Worm (Caenorhabditis elegans) whole organism, L4 larva: Measurements from ENCODE around the gene F27E5.5.

Experiments used
- F10B5.3 ChIP-seq: sonication (generic microtip); optimal IDR thresholded peaks from 2 replicates; lab custom pipeline; 2016; ENCODE audit warnings: mild to moderate bottlenecking, missing genetic modification characterization, missing compliant biosample characterization
- F37D6.2 ChIP-seq: sonication (generic microtip); optimal IDR thresholded peaks from 2 replicates; lab custom pipeline; 2016; ENCODE audit warnings: mild to moderate bottlenecking, missing genetic modification characterization, missing compliant biosample characterization
- T20F7.1 ChIP-seq: fragments of 200-800 bp; sonication (Bioruptor generic); optimal IDR thresholded peaks from 2 replicates; lab custom pipeline; 2018; ENCODE audit warnings: mild to moderate bottlenecking, missing genetic modification characterization, missing compliant biosample characterization
- ceh-32 ChIP-seq: sonication (generic microtip); optimal IDR thresholded peaks from 2 replicates; lab custom pipeline; 2016; ENCODE audit warnings: mild to moderate bottlenecking, missing genetic modification characterization, missing compliant biosample characterization; ENCODE audit not compliant: poor library complexity
- ceh-44 ChIP-seq: fragments of 200-800 bp; sonication (Bioruptor generic); IDR thresholded peaks from 2 replicates; pipeline ENCODE4 v1.3.6; 2022; ENCODE audit warnings: missing genetic modification reagents, missing genetic modification characterization, missing compliant biosample characterization
- ceh-62 ChIP-seq: sonication (generic microtip); optimal IDR thresholded peaks from 2 replicates; lab custom pipeline; 2017; ENCODE audit warnings: missing biosample characterization, missing genetic modification characterization
- ceh-82 ChIP-seq: sonication (generic microtip); optimal IDR thresholded peaks from 2 replicates; lab custom pipeline; 2017; ENCODE audit warnings: missing biosample characterization, missing genetic modification characterization
- dmd-6 ChIP-seq: fragments of 200-800 bp; sonication (Bioruptor generic); IDR thresholded peaks from 2 replicates; pipeline ENCODE4 v1.3.6; 2022; ENCODE audit warnings: missing genetic modification reagents, missing genetic modification characterization, missing compliant biosample characterization
- duxl-1 ChIP-seq: sonication (generic microtip); optimal IDR thresholded peaks from 2 replicates; lab custom pipeline; 2016; ENCODE audit warnings: mild to moderate bottlenecking, missing genetic modification characterization, moderate library complexity, missing compliant biosample characterization; ENCODE audit not compliant: poor library complexity
- dve-1 ChIP-seq: sonication (generic microtip); optimal IDR thresholded peaks from 2 replicates; lab custom pipeline; 2017; ENCODE audit warnings: antibody characterized with exemption, mild to moderate bottlenecking, missing genetic modification characterization, missing compliant biosample characterization; ENCODE audit not compliant: insufficient read depth
- egl-27 ChIP-seq: sonication (generic microtip); optimal IDR thresholded peaks from 3 replicates; lab custom pipeline; 2017; ENCODE audit warnings: missing biosample characterization, missing genetic modification reagents, missing genetic modification characterization
- egl-43 ChIP-seq: fragments of 200-800 bp; sonication (Bioruptor generic); IDR thresholded peaks from 2 replicates; pipeline ENCODE4 v1.3.6; 2022; ENCODE audit warnings: missing genetic modification reagents, missing genetic modification characterization, missing compliant biosample characterization
- hif-1 ChIP-seq, 2 experiments: sonication (generic microtip); optimal IDR thresholded peaks; 2 replicates each; lab custom pipeline; 2016 to 2017; ENCODE audit warnings: missing compliant biosample characterization in 2 of 2, missing genetic modification characterization in 2 of 2, missing genetic modification reagents in 2 of 2, missing genotype in 2 of 2, mild to moderate bottlenecking in 1 of 2
- hlh-11 ChIP-seq: fragments of 200-800 bp; sonication (Bioruptor generic); optimal IDR thresholded peaks from 2 replicates; lab custom pipeline; 2018; ENCODE audit warnings: mild to moderate bottlenecking, missing genetic modification characterization, missing compliant biosample characterization
- hmg-1.1 ChIP-seq: fragments of 200-800 bp; sonication (Bioruptor generic); IDR thresholded peaks from 2 replicates; pipeline ENCODE4 v1.3.6; 2022; ENCODE audit warnings: missing genetic modification reagents, missing genetic modification characterization, missing compliant biosample characterization
- lim-7 ChIP-seq: fragments of 200-800 bp; sonication (Bioruptor generic); IDR thresholded peaks from 2 replicates; pipeline ENCODE4 v1.3.6; 2022; ENCODE audit warnings: missing genetic modification characterization, missing compliant biosample characterization
- lin-38 ChIP-seq: fragments of 200-800 bp; sonication (Bioruptor generic); IDR thresholded peaks from 2 replicates; pipeline ENCODE4 v1.3.6; 2022; ENCODE audit warnings: missing genetic modification reagents, missing genetic modification characterization, missing compliant biosample characterization
- lin-39 ChIP-seq: fragments of 150-350 bp; optimal IDR thresholded peaks from 2 replicates; lab custom pipeline; 2014; ENCODE audit warnings: missing biosample characterization, missing genetic modification reagents, missing genetic modification characterization
- lsy-2 ChIP-seq, 2 experiments: fragments of 150-350 bp in 1 of 2; sonication (generic microtip) in 1 of 2; optimal IDR thresholded peaks; 2 replicates each; lab custom pipeline; 2014 to 2017; ENCODE audit warnings: missing biosample characterization in 2 of 2, missing genetic modification characterization in 2 of 2
- mdl-1 ChIP-seq, 2 experiments: fragments of 150-350 bp in 1 of 2; sonication (generic microtip) in 1 of 2; optimal IDR thresholded peaks; 2 replicates each; lab custom pipeline; 2014 to 2017; ENCODE audit warnings: missing biosample characterization in 2 of 2, missing genetic modification characterization in 2 of 2
- mep-1 ChIP-seq: fragments of 150-350 bp; sonication (generic microtip); optimal IDR thresholded peaks from 3 replicates; lab custom pipeline; 2014; ENCODE audit warnings: missing biosample characterization, missing genetic modification characterization
- mes-2 ChIP-seq: sonication (generic microtip); optimal IDR thresholded peaks from 2 replicates; lab custom pipeline; 2016; ENCODE audit warnings: missing genotype, mild to moderate bottlenecking, missing genetic modification characterization, missing compliant biosample characterization; ENCODE audit not compliant: poor library complexity, severe bottlenecking
- mxl-2 ChIP-seq: fragments of 200-800 bp; sonication (Bioruptor generic); conservative IDR thresholded peaks from 2 replicates; pipeline ENCODE4 v1.3.6; 2022; ENCODE audit warnings: missing genetic modification reagents, missing genetic modification characterization, missing compliant biosample characterization
- nhr-102 ChIP-seq: sonication (generic microtip); optimal IDR thresholded peaks from 2 replicates; lab custom pipeline; 2016; ENCODE audit warnings: mild to moderate bottlenecking, missing genetic modification characterization, moderate library complexity, missing compliant biosample characterization
- nhr-11 ChIP-seq: fragments of 150-350 bp; optimal IDR thresholded peaks from 2 replicates; lab custom pipeline; 2014; ENCODE audit warnings: missing biosample characterization, missing genetic modification characterization
- nhr-25 ChIP-seq: sonication (generic microtip); optimal IDR thresholded peaks from 2 replicates; lab custom pipeline; 2017; ENCODE audit warnings: missing genetic modification characterization, mild to moderate bottlenecking, missing compliant biosample characterization, antibody characterized with exemption, moderate library complexity, borderline replicate concordance; ENCODE audit not compliant: insufficient read depth
- nhr-28 ChIP-seq: fragments of 150-350 bp; optimal IDR thresholded peaks from 2 replicates; lab custom pipeline; 2014; ENCODE audit warnings: missing biosample characterization, missing genetic modification characterization
- nhr-6 ChIP-seq: fragments of 150-350 bp; optimal IDR thresholded peaks from 2 replicates; lab custom pipeline; 2014; ENCODE audit warnings: missing biosample characterization, missing genetic modification characterization
- nhr-76 ChIP-seq: fragments of 150-350 bp; optimal IDR thresholded peaks from 2 replicates; lab custom pipeline; 2014; ENCODE audit warnings: missing biosample characterization, missing genetic modification characterization
- pha-4 ChIP-seq, 2 experiments: fragments of 150-350 bp in 1 of 2; fragments of 200-800 bp in 1 of 2; sonication (Bioruptor generic) in 1 of 2; IDR thresholded peaks in 1 of 2; optimal IDR thresholded peaks in 1 of 2; 2 replicates each; pipeline versions ENCODE4 v1.3.6 to Lab custom; 2014 to 2022; ENCODE audit warnings: missing genetic modification characterization in 2 of 2, missing genetic modification reagents in 2 of 2, missing biosample characterization in 1 of 2, missing compliant biosample characterization in 1 of 2
- snpc-1.2 ChIP-seq: fragments of 200-800 bp; sonication (Bioruptor generic); IDR thresholded peaks from 2 replicates; pipeline ENCODE4 v1.3.6; 2022; ENCODE audit warnings: missing genetic modification reagents, missing genetic modification characterization, missing compliant biosample characterization
- spr-3 ChIP-seq: fragments of 200-800 bp; sonication (Bioruptor generic); optimal IDR thresholded peaks from 2 replicates; lab custom pipeline; 2018; ENCODE audit warnings: mild to moderate bottlenecking, missing genetic modification characterization, missing compliant biosample characterization
- unc-130 ChIP-seq: sonication (generic microtip); optimal IDR thresholded peaks from 2 replicates; lab custom pipeline; 2016; ENCODE audit warnings: missing genetic modification reagents, missing genetic modification characterization, missing compliant biosample characterization
- unc-39 ChIP-seq: sonication (generic microtip); optimal IDR thresholded peaks from 2 replicates; lab custom pipeline; 2017; ENCODE audit warnings: missing biosample characterization, missing genetic modification characterization
- unc-62 ChIP-seq, 3 experiments: fragments of 150-350 bp in 1 of 3; sonication (generic microtip); optimal IDR thresholded peaks in 2 of 3; peaks in 1 of 3; 1 replicate in 1 of 3; 2 replicates in 2 of 3; lab custom pipeline; 2014 to 2017; ENCODE audit warnings: missing biosample characterization in 3 of 3, missing genetic modification characterization in 3 of 3, missing genetic modification reagents in 3 of 3, missing genotype in 1 of 3
- vab-7 ChIP-seq: fragments of 200-800 bp; sonication (Bioruptor generic); IDR thresholded peaks from 2 replicates; pipeline ENCODE4 v1.3.6; 2022; ENCODE audit warnings: missing genetic modification reagents, missing genetic modification characterization, missing compliant biosample characterization
- zfp-2 ChIP-seq: sonication (generic microtip); optimal IDR thresholded peaks from 2 replicates; lab custom pipeline; 2016; ENCODE audit warnings: mild to moderate bottlenecking, missing genetic modification characterization, missing compliant biosample characterization
- ztf-11 ChIP-seq: fragments of 150-350 bp; optimal IDR thresholded peaks from 2 replicates; lab custom pipeline; 2014; ENCODE audit warnings: missing biosample characterization, missing genetic modification characterization

Gene F27E5.5

ce11 chrII:10174338-10174737 is 42.7 kb upstream of the F27E5.5 start, which contains the start of gene F33H1.4 (continued):
- TF ChIP-seq nhr-11 (tag; lab: Kevin White, UChicago) (peak; percentile 80), mes-2 (tag; lab: Kevin White, UChicago) (peak; percentile 80)

ce11 chrII:10172436-10172973 is 40.8 kb upstream of the F27E5.5 start, which contains the start of gene wbp-11:
wbp-11 (plus strand) TSS chrII:10172923.
- TF ChIP-seq nhr-11 (tag; lab: Kevin White, UChicago) (peak; percentile 26), mes-2 (tag; lab: Kevin White, UChicago) (peak; percentile 52), hmg-1.1 (no peak), lsy-2 (tag; optimal IDR thresholded peaks at IDR 0.05; lab: Kevin White, UChicago) (peak in 1 of 2 experiments; percentile 24), ztf-11 (tag; lab: Kevin White, UChicago) (no peak), lin-39 (no peak), dve-1 (tag; lab: Kevin White, UChicago) (peak; percentile 5), F37D6.2 (no peak), lin-38 (GFP tag; lab: Robert Waterston, UW) (peak; percentile 65)

- TF ChIP-seq nhr-28 (tag; lab: Kevin White, UChicago) (no peak), unc-130 (peak; percentile 15)
- TF ChIP-seq, all 104 proteins: peak for 1
Observed at ce11 chrII:10170837-10171318, 39.2 kb upstream of the F27E5.5 start, which contains the start of gene gpd-4. gpd-4 (plus strand) TSS chrII:10171268.

ce11 chrII:10168905-10169782 is 37.5 kb upstream of the F27E5.5 start, which contains the start of gene daf-19:
daf-19 (minus strand) TSS chrII:10169346.
- TF ChIP-seq nhr-102 (tag; lab: Kevin White, UChicago) (no peak), unc-39 (no peak), unc-62 (GFP tag; optimal IDR thresholded peaks at IDR 0.05 in 1 of 2; lab: Kevin White, UChicago) (peak in 1 of 2 experiments; percentile 7), unc-62 (tag; optimal IDR thresholded peaks at IDR 0.05; lab: Kevin White, UChicago) (no peak), duxl-1 (tag; lab: Kevin White, UChicago) (peak; percentile 6), mxl-2 (GFP tag; lab: Robert Waterston, UW) (no peak), hmg-1.1 (peak; percentile 79), hlh-11 (tag; lab: Kevin White, UChicago) (peak; percentile 50), egl-43 (GFP tag; lab: Robert Waterston, UW) (peak; percentile 71), snpc-1.2 (GFP tag; lab: Robert Waterston, UW) (no peak), mdl-1 (tag; optimal IDR thresholded peaks at IDR 0.05; lab: Kevin White, UChicago) (peak in 1 of 2 experiments; percentile 40), ceh-32 (tag; lab: Kevin White, UChicago) (no peak), ztf-11 (tag; lab: Kevin White, UChicago) (no peak), mep-1 (tag; lab: Kevin White, UChicago) (peak; percentile 82), ceh-62 (no peak), nhr-6 (tag; lab: Kevin White, UChicago) (peak; percentile 32), dve-1 (tag; lab: Kevin White, UChicago) (peak; percentile 32), lim-7 (no peak), F37D6.2 (peak; percentile 50), spr-3 (GFP tag; lab: Kevin White, UChicago) (no peak), pha-4 (GFP tag; IDR thresholded peaks at IDR 0.05; lab: Robert Waterston, UW) (0 out of 2 replicates have a peak, but pooled peaks have one; percentile 13), pha-4 (tag; optimal IDR thresholded peaks at IDR 0.05; lab: Kevin White, UChicago) (no peak), nhr-76 (tag; lab: Kevin White, UChicago) (no peak), F10B5.3 (no peak), ceh-82 (tag; lab: Kevin White, UChicago) (no peak), mes-2 (tag; lab: Kevin White, UChicago) (peak; percentile 65), egl-27 (tag; lab: Kevin White, UChicago) (no peak), lin-39 (no peak), vab-7 (GFP tag; lab: Robert Waterston, UW) (no peak), dmd-6 (GFP tag; lab: Robert Waterston, UW) (peak; percentile 42), nhr-25 (no peak), zfp-2 (tag; lab: Kevin White, UChicago) (no peak), hif-1 (tag; optimal IDR thresholded peaks at IDR 0.05; lab: Kevin White, UChicago) (peak in 1 of 2 experiments; percentile 63), ceh-44 (no peak), T20F7.1 (no peak)
